Worm (Caenorhabditis elegans) whole organism, late embryonic: ENCODE measurements around the gene sdc-1.

Experiments used
- C08G9.2 ChIP-seq: sonication (generic microtip); optimal IDR thresholded peaks from 2 replicates; lab custom pipeline; 2016; ENCODE audit warnings: mild to moderate bottlenecking, missing genetic modification characterization, moderate library complexity, missing compliant biosample characterization
- C38D4.7 ChIP-seq: fragments of 200-800 bp; sonication (Bioruptor generic); optimal IDR thresholded peaks from 2 replicates; lab custom pipeline; 2018; ENCODE audit warnings: mild to moderate bottlenecking, missing genetic modification characterization, moderate library complexity, missing compliant biosample characterization
- K02D7.2 ChIP-seq: sonication (generic microtip); optimal IDR thresholded peaks from 2 replicates; lab custom pipeline; 2017; ENCODE audit warnings: mild to moderate bottlenecking, missing genetic modification characterization, missing compliant biosample characterization
- K09A11.1 ChIP-seq: sonication (generic microtip); optimal IDR thresholded peaks from 2 replicates; lab custom pipeline; 2017; ENCODE audit warnings: antibody characterized with exemption, mild to moderate bottlenecking, missing genetic modification characterization, missing compliant biosample characterization; ENCODE audit not compliant: insufficient read depth
- T23F11.4 ChIP-seq: fragments of 200-800 bp; sonication (Bioruptor generic); optimal IDR thresholded peaks from 2 replicates; lab custom pipeline; 2018; ENCODE audit warnings: mild to moderate bottlenecking, missing genetic modification characterization, missing compliant biosample characterization
- Y22D7AL.16 ChIP-seq: sonication (generic microtip); optimal IDR thresholded peaks from 2 replicates; lab custom pipeline; 2016; ENCODE audit warnings: missing genetic modification characterization, missing compliant biosample characterization
- ceh-18 ChIP-seq: sonication (generic microtip); optimal IDR thresholded peaks from 2 replicates; lab custom pipeline; 2016; ENCODE audit warnings: missing genetic modification characterization, missing compliant biosample characterization
- ceh-2 ChIP-seq: sonication (generic microtip); optimal IDR thresholded peaks from 2 replicates; lab custom pipeline; 2016; ENCODE audit warnings: missing genotype, missing genetic modification characterization, missing compliant biosample characterization
- ceh-24 ChIP-seq: sonication (generic microtip); optimal IDR thresholded peaks from 2 replicates; lab custom pipeline; 2016; ENCODE audit warnings: mild to moderate bottlenecking, missing genetic modification characterization, missing compliant biosample characterization
- ceh-30 ChIP-seq: fragments of 150-350 bp; optimal IDR thresholded peaks from 2 replicates; lab custom pipeline; 2014; ENCODE audit warnings: missing biosample characterization, missing genetic modification characterization
- ceh-31 ChIP-seq: sonication (generic microtip); optimal IDR thresholded peaks from 2 replicates; lab custom pipeline; 2016; ENCODE audit warnings: missing genetic modification characterization, missing compliant biosample characterization
- ceh-34 ChIP-seq: sonication (generic microtip); optimal IDR thresholded peaks from 2 replicates; lab custom pipeline; 2016; ENCODE audit warnings: mild to moderate bottlenecking, missing genetic modification characterization, missing compliant biosample characterization
- ceh-45 ChIP-seq: fragments of 200-800 bp; sonication (Bioruptor generic); IDR thresholded peaks from 2 replicates; pipeline ENCODE4 v1.3.6; 2022; ENCODE audit warnings: missing genetic modification reagents, missing genetic modification characterization, missing compliant biosample characterization
- ceh-6 ChIP-seq: fragments of 200-800 bp; sonication (Bioruptor generic); optimal IDR thresholded peaks from 2 replicates; lab custom pipeline; 2018; ENCODE audit warnings: mild to moderate bottlenecking, missing genetic modification characterization, missing compliant biosample characterization
- che-1 ChIP-seq: sonication (generic microtip); optimal IDR thresholded peaks from 2 replicates; lab custom pipeline; 2016; ENCODE audit warnings: mild to moderate bottlenecking, missing genetic modification characterization, missing compliant biosample characterization
- dmd-4 ChIP-seq: sonication (generic microtip); optimal IDR thresholded peaks from 2 replicates; lab custom pipeline; 2016; ENCODE audit warnings: borderline replicate concordance, missing genetic modification characterization, missing compliant biosample characterization
- elt-2 ChIP-seq: sonication (generic microtip); optimal IDR thresholded peaks from 2 replicates; lab custom pipeline; 2016; ENCODE audit warnings: missing genetic modification reagents, missing genetic modification characterization, missing compliant biosample characterization
- eyg-1 ChIP-seq: sonication (generic microtip); optimal IDR thresholded peaks from 2 replicates; lab custom pipeline; 2016; ENCODE audit warnings: missing genotype, missing genetic modification characterization, missing compliant biosample characterization
- fkh-10 ChIP-seq: fragments of 150-350 bp; optimal IDR thresholded peaks from 2 replicates; lab custom pipeline; 2014; ENCODE audit warnings: missing biosample characterization, missing genetic modification reagents, missing genetic modification characterization
- fkh-6 ChIP-seq: sonication (generic microtip); optimal IDR thresholded peaks from 2 replicates; lab custom pipeline; 2016; ENCODE audit warnings: missing genetic modification characterization, missing compliant biosample characterization
- hlh-13 ChIP-seq: fragments of 200-800 bp; sonication (Bioruptor generic); optimal IDR thresholded peaks from 2 replicates; lab custom pipeline; 2018; ENCODE audit warnings: mild to moderate bottlenecking, missing genetic modification characterization, missing compliant biosample characterization
- hlh-15 ChIP-seq: sonication (generic microtip); optimal IDR thresholded peaks from 2 replicates; lab custom pipeline; 2016; ENCODE audit warnings: missing genetic modification characterization, missing compliant biosample characterization
- hlh-6 ChIP-seq: sonication (generic microtip); optimal IDR thresholded peaks from 2 replicates; lab custom pipeline; 2016; ENCODE audit warnings: missing genotype, missing genetic modification characterization, missing compliant biosample characterization
- hlh-8 ChIP-seq: sonication (generic microtip); optimal IDR thresholded peaks from 2 replicates; lab custom pipeline; 2016; ENCODE audit warnings: missing genotype, missing genetic modification characterization, missing compliant biosample characterization
- lim-6 ChIP-seq: sonication (generic microtip); optimal IDR thresholded peaks from 2 replicates; lab custom pipeline; 2016; ENCODE audit warnings: missing genetic modification characterization, missing compliant biosample characterization
- mec-3 ChIP-seq: sonication (generic microtip); optimal IDR thresholded peaks from 2 replicates; lab custom pipeline; 2016; ENCODE audit warnings: borderline replicate concordance, missing genetic modification characterization, missing compliant biosample characterization
- nhr-11 ChIP-seq: fragments of 150-350 bp; optimal IDR thresholded peaks from 2 replicates; lab custom pipeline; 2014; ENCODE audit warnings: missing biosample characterization, missing genetic modification characterization
- pax-1 ChIP-seq: fragments of 150-350 bp; optimal IDR thresholded peaks from 2 replicates; lab custom pipeline; 2014; ENCODE audit warnings: missing biosample characterization, missing genetic modification characterization
- pqm-1 ChIP-seq: sonication (generic microtip); optimal IDR thresholded peaks from 2 replicates; lab custom pipeline; 2016; ENCODE audit warnings: missing genetic modification characterization, missing compliant biosample characterization
- rnt-1 ChIP-seq: sonication (generic microtip); optimal IDR thresholded peaks from 2 replicates; lab custom pipeline; 2016; ENCODE audit warnings: missing genetic modification characterization, missing compliant biosample characterization
- syd-9 ChIP-seq: sonication (generic microtip); optimal IDR thresholded peaks from 2 replicates; lab custom pipeline; 2016; ENCODE audit warnings: mild to moderate bottlenecking, missing genetic modification characterization, moderate library complexity, missing compliant biosample characterization
- tbx-2 ChIP-seq: sonication (generic microtip); optimal IDR thresholded peaks from 2 replicates; lab custom pipeline; 2016; ENCODE audit warnings: missing genetic modification characterization, missing compliant biosample characterization
- ttx-3 ChIP-seq: sonication (generic microtip); optimal IDR thresholded peaks from 2 replicates; lab custom pipeline; 2016; ENCODE audit warnings: missing genetic modification reagents, missing genetic modification characterization, missing compliant biosample characterization
- unc-42 ChIP-seq: sonication (generic microtip); optimal IDR thresholded peaks from 2 replicates; lab custom pipeline; 2016; ENCODE audit warnings: missing genotype, missing genetic modification characterization, missing compliant biosample characterization
- unc-55 ChIP-seq: sonication (generic microtip); optimal IDR thresholded peaks from 2 replicates; lab custom pipeline; 2017; ENCODE audit warnings: missing biosample characterization, missing genetic modification reagents, missing genetic modification characterization
- zip-5 ChIP-seq: sonication (generic microtip); optimal IDR thresholded peaks from 2 replicates; lab custom pipeline; 2016; ENCODE audit warnings: missing genetic modification characterization, missing compliant biosample characterization

Gene sdc-1

ce11 chrX:16300422-16300821 lies 24.9 kb downstream of the sdc-1 start:
- TF ChIP-seq unc-42: no peak
- TF ChIP-seq ceh-18: no peak
- no peak for TF ChIP-seq elt-2 (tag; lab: Kevin White, UChicago)
- no peak for TF ChIP-seq ceh-30
- TF ChIP-seq hlh-6 (tag; lab: Kevin White, UChicago): no peak
- no peak for TF ChIP-seq hlh-15 (tag; lab: Kevin White, UChicago)
- no peak for TF ChIP-seq lim-6 (tag; lab: Kevin White, UChicago)
- TF ChIP-seq mec-3: no peak
- TF ChIP-seq ceh-2: no peak
- TF ChIP-seq ceh-45: no peak

DNA sequence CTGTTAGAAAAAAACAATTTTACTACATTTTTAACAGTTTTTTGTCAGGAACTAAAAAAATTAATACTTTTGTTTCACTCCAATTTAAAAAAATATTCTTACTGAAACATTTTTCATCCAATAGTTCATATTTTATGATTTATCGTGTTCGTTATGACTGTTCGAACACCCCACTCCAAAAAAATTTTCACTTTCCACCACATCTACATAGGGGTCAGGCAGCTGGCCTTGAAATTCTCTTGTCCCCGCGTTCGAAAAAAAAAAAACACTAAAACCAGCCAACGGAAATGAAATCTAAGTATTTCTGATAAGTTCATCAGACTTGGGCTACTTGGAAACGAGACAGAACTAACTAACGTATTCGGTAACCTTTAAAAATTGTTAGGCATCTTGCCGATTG lies 30.6 kb downstream of the sdc-1 start, which contains the start of gene twk-22:
Gene twk-22 (plus strand): TSS at position 301 of the 400 bp plus-strand sequence.
- no peak for TF ChIP-seq nhr-11 (tag; lab: Kevin White, UChicago)
- TF ChIP-seq ceh-31 (tag; lab: Kevin White, UChicago): no peak
- TF ChIP-seq rnt-1: no peak
- TF ChIP-seq ceh-6 (GFP tag; lab: Kevin White, UChicago): no peak
- TF ChIP-seq che-1: no peak

DNA sequence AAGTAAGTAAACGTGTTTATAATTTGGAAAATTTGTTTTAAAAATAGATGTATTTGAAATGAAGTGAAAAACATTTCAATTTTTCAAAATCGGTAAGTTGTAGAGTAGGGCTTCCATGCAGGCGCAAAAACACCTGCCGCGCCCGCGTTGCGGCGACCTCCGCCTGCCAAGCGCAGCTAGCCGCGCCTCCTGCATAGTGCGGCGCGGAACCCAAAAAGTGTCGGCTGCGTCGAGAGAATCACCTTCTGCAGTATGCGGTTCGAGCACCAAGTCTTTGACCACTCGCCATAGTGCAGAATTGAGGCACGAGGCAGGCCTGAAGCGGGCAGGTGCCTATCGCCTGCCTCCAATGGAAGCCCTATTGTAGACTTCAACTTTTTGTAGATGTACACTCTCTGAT lies 34.1 kb downstream of the sdc-1 start:
- TF ChIP-seq pqm-1: no peak
- TF ChIP-seq zip-5: no peak
- TF ChIP-seq K02D7.2 (tag; lab: Kevin White, UChicago): no peak
- TF ChIP-seq unc-55 (GFP tag; lab: Kevin White, UChicago): no peak
- no peak for TF ChIP-seq rnt-1
- TF ChIP-seq tbx-2 (tag; lab: Kevin White, UChicago): no peak
- no peak for TF ChIP-seq hlh-8 (tag; lab: Kevin White, UChicago)
- TF ChIP-seq C08G9.2 (tag; lab: Kevin White, UChicago): no peak
- TF ChIP-seq Y22D7AL.16 (tag; lab: Kevin White, UChicago): no peak
- no peak for TF ChIP-seq pax-1 (tag; lab: Kevin White, UChicago)
- no peak for TF ChIP-seq lim-6 (tag; lab: Kevin White, UChicago)
- TF ChIP-seq T23F11.4 (GFP tag; lab: Kevin White, UChicago): no peak
- TF ChIP-seq hlh-13 (GFP tag; lab: Kevin White, UChicago): no peak
- TF ChIP-seq ttx-3 (tag; lab: Kevin White, UChicago): no peak

- TF ChIP-seq dmd-4 (tag; lab: Kevin White, UChicago) (no peak), rnt-1 (no peak)
These were observed 42.1 kb downstream of the sdc-1 start, which contains the start of gene T01B4.3 for ce11 chrX:16317629-16318028. TSS of gene T01B4.3 (minus strand) at chrX:16317729.

DNA sequence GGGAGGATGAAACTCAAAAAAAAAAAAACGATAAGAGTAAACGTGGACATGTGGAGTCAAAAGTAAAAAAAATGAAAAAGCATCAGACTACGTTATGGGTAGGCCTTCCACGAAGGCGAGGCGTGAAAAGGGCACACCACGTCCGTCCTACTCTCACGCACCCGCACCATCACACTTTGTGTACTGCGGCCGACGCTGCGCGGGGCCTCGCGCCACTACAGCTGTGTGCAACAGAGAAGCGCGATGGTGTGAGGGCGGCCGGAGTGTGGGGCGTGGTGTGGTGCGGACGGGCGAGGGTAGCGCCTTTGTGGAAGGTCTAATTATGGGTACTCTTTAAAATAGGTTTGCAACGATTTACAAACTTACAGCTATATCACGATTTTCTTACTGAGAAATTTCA lies 42.7 kb downstream of the sdc-1 start:
- TF ChIP-seq ceh-24 (tag; lab: Kevin White, UChicago): no peak
- peak; percentile 37 for TF ChIP-seq hlh-6 (tag; lab: Kevin White, UChicago)

ce11 chrX:16321327-16321726 lies 45.8 kb downstream of the sdc-1 start:
- TF ChIP-seq eyg-1 (tag; lab: Kevin White, UChicago) (no peak), unc-55 (GFP tag; lab: Kevin White, UChicago) (no peak), fkh-6 (tag; lab: Kevin White, UChicago) (no peak), K02D7.2 (tag; lab: Kevin White, UChicago) (no peak), ceh-45 (no peak), fkh-10 (GFP tag; lab: Kevin White, UChicago) (no peak), rnt-1 (no peak), K09A11.1 (no peak), ceh-24 (tag; lab: Kevin White, UChicago) (no peak), ceh-34 (tag; lab: Kevin White, UChicago) (no peak), syd-9 (no peak), C38D4.7 (GFP tag; lab: Kevin White, UChicago) (no peak)
